Worm (Caenorhabditis elegans) whole organism, mixed stage, embryonic: ENCODE data around the gene Y66C5A.2.

ENCODE experiments used
- ceh-83 ChIP-seq: fragments of 200-800 bp; sonication (Bioruptor generic); optimal IDR thresholded peaks from 2 replicates; lab custom pipeline; 2018; ENCODE audit warnings: mild to moderate bottlenecking, missing genetic modification characterization, missing compliant biosample characterization
- flh-1 ChIP-seq: fragments of 200-800 bp; sonication (Bioruptor generic); optimal IDR thresholded peaks from 2 replicates; lab custom pipeline; 2018; ENCODE audit warnings: mild to moderate bottlenecking, missing genetic modification characterization, moderate library complexity, missing compliant biosample characterization
- lin-13 ChIP-seq: fragments of 150-350 bp; optimal IDR thresholded peaks from 2 replicates; lab custom pipeline; 2014; ENCODE audit warnings: missing biosample characterization, missing genetic modification characterization
- lsy-2 ChIP-seq: fragments of 150-350 bp; optimal IDR thresholded peaks from 2 replicates; lab custom pipeline; 2014; ENCODE audit warnings: missing biosample characterization, missing genetic modification characterization
- mep-1 ChIP-seq: fragments of 150-350 bp; optimal IDR thresholded peaks from 2 replicates; lab custom pipeline; 2017; ENCODE audit warnings: missing biosample characterization, missing genetic modification reagents, missing genetic modification characterization, inconsistent platforms
- nhr-237 ChIP-seq: fragments of 150-350 bp; optimal IDR thresholded peaks from 2 replicates; lab custom pipeline; 2014; ENCODE audit warnings: missing biosample characterization, missing genetic modification characterization
- nhr-28 ChIP-seq: fragments of 150-350 bp; optimal IDR thresholded peaks from 2 replicates; lab custom pipeline; 2014; ENCODE audit warnings: missing biosample characterization, missing genetic modification characterization
- pha-4 ChIP-seq: fragments of 150-350 bp; optimal IDR thresholded peaks from 2 replicates; lab custom pipeline; 2018; ENCODE audit warnings: missing biosample characterization, missing genetic modification reagents, missing genetic modification characterization
- snpc-4 ChIP-seq: fragments of 150-350 bp; optimal IDR thresholded peaks from 2 replicates; lab custom pipeline; 2014; ENCODE audit warnings: missing biosample characterization, missing genetic modification characterization

DNA sequence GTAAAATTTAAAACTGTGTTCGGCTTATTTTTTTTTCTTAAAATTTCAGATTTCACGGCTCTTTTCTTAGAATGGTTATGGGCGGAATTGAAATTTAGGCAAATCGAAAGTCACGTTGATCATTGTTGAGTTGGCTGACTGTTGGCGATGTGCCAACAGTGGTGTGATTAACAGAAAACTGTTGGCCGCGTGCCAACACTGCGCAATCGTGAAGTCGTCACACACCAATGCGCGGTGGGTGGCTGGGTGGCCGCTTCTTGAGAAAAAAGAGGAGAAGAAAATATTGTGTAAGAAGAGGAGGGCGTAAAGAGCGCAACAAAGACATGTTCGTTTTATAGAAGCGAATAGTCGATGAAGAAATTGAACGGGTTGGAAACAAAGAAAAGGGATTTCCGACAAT lies 30.6 kb downstream of the Y66C5A.2 start:
- TF ChIP-seq lsy-2 (tag; lab: Kevin White, UChicago) (no peak), snpc-4 (tag; lab: Kevin White, UChicago) (no peak), nhr-28 (tag; lab: Kevin White, UChicago) (no peak), flh-1 (GFP tag; lab: Kevin White, UChicago) (no peak), ceh-83 (GFP tag; lab: Kevin White, UChicago) (no peak), pha-4 (tag; lab: Kevin White, UChicago) (no peak), lin-13 (tag; lab: Kevin White, UChicago) (no peak), mep-1 (peak; percentile 38), nhr-237 (tag; lab: Kevin White, UChicago) (no peak)
